Fruit fly (Drosophila melanogaster) whole organism, wandering third instar larva: ENCODE data around the gene eff.

Source experiments
- Dif ChIP-seq: fragments of 200-275, 200-300 bp; sonication (Bioruptor generic); optimal IDR thresholded peaks from 2 replicates; lab custom pipeline; 2018; ENCODE audit warnings: missing biosample characterization, missing genetic modification characterization; ENCODE audit not compliant: partially characterized antibody
- Mio ChIP-seq: sonication (Bioruptor generic); optimal IDR thresholded peaks from 2 replicates; lab custom pipeline; 2016; ENCODE audit warnings: missing biosample characterization, missing genetic modification characterization
- fru ChIP-seq: fragments of 200-800 bp; sonication (Bioruptor generic); optimal IDR thresholded peaks from 3 replicates; lab custom pipeline; 2016; ENCODE audit warnings: missing biosample characterization, mild to moderate bottlenecking, missing genetic modification characterization
- h ChIP-seq: fragments of 200-800 bp; sonication (Bioruptor generic); optimal IDR thresholded peaks from 3 replicates; lab custom pipeline; 2016; ENCODE audit warnings: missing biosample characterization, mild to moderate bottlenecking, missing genetic modification characterization
- pan ChIP-seq: fragments of >200 bp; optimal IDR thresholded peaks from 2 replicates; lab custom pipeline; 2017
- psq ChIP-seq: fragments of 200-800 bp; sonication (Bioruptor generic); optimal IDR thresholded peaks from 3 replicates; lab custom pipeline; 2017; ENCODE audit warnings: missing biosample characterization, mild to moderate bottlenecking, missing genetic modification characterization, moderate library complexity

dm6 chr3R:14740658-14741191 lies 394 bp downstream of the eff start:
- TF ChIP-seq h (GFP tag; lab: Kevin White, UChicago) (peak; percentile 86), fru (GFP tag; lab: Kevin White, UChicago) (peak; percentile 72), psq (peak; percentile 7), Mio (GFP tag; lab: Kevin White, UChicago) (peak; percentile 14), Dif (GFP tag; lab: Kevin White, UChicago) (peak; percentile 68), pan (lab: Kevin White, UChicago) (no peak)
